Worm (Caenorhabditis elegans) whole organism, mixed stage, embryonic: ENCODE results near the gene gcy-12.
"Not testable (repeated sequence)": the region's sequence is repeated elsewhere in the genome, so short reads cannot be mapped to it uniquely, and the experiment has no call there.

Experiments used
- ceh-43 ChIP-seq: fragments of 200-800 bp; sonication (Bioruptor generic); optimal IDR thresholded peaks from 2 replicates; lab custom pipeline; 2018; ENCODE audit warnings: mild to moderate bottlenecking, missing genetic modification characterization, moderate library complexity, missing compliant biosample characterization
- elt-3 ChIP-seq: fragments of 150-350 bp; optimal IDR thresholded peaks from 2 replicates; lab custom pipeline; 2014; ENCODE audit warnings: missing biosample characterization, missing genetic modification characterization
- lin-13 ChIP-seq: fragments of 150-350 bp; optimal IDR thresholded peaks from 2 replicates; lab custom pipeline; 2014; ENCODE audit warnings: missing biosample characterization, missing genetic modification characterization
- lsy-2 ChIP-seq: fragments of 150-350 bp; optimal IDR thresholded peaks from 2 replicates; lab custom pipeline; 2014; ENCODE audit warnings: missing biosample characterization, missing genetic modification characterization
- nhr-28 ChIP-seq: fragments of 150-350 bp; optimal IDR thresholded peaks from 2 replicates; lab custom pipeline; 2014; ENCODE audit warnings: missing biosample characterization, missing genetic modification characterization
- nhr-76 ChIP-seq: sonication (generic microtip); optimal IDR thresholded peaks from 2 replicates; lab custom pipeline; 2017; ENCODE audit warnings: missing biosample characterization, missing genetic modification characterization
- pha-4 ChIP-seq: fragments of 150-350 bp; optimal IDR thresholded peaks from 2 replicates; lab custom pipeline; 2018; ENCODE audit warnings: missing biosample characterization, missing genetic modification reagents, missing genetic modification characterization
- snpc-4 ChIP-seq: fragments of 150-350 bp; optimal IDR thresholded peaks from 2 replicates; lab custom pipeline; 2014; ENCODE audit warnings: missing biosample characterization, missing genetic modification characterization
- unc-39 ChIP-seq: fragments of 150-350 bp; optimal IDR thresholded peaks from 2 replicates; lab custom pipeline; 2014; ENCODE audit warnings: missing biosample characterization, missing genetic modification characterization
- unc-62 ChIP-seq: fragments of 150-350 bp; optimal IDR thresholded peaks from 2 replicates; lab custom pipeline; 2014; ENCODE audit warnings: missing biosample characterization, missing genetic modification reagents, missing genetic modification characterization

DNA sequence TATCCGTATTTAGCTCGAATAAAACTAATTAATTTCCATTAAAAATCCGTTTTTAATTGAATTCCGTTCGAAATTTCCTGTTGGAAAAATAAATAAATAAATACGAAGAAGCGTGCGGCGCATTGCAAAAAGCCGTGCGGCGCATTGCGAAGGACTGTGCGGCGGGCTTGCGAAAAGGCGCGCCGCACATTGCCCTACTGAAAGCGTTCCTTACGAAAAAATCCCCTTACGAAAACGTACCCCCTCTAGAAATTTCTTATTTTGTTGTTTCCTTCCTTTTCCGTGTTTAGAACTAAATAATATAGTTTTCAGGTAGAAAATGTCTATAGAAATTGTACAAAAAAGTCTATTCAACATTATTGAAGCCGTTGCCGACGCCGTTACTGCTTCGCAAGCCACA lies 38.5 kb downstream of the gcy-12 start, which contains the start of gene F09E5.8:
- TF ChIP-seq snpc-4 (tag; lab: Kevin White, UChicago); lsy-2 (tag; lab: Kevin White, UChicago); lin-13; nhr-28; elt-3; nhr-76 (tag; lab: Kevin White, UChicago); unc-39 (tag; lab: Kevin White, UChicago); pha-4; ceh-43 (GFP tag; lab: Kevin White, UChicago); unc-62 (GFP tag; lab: Kevin White, UChicago): not testable (repeated sequence)
